Fruit fly (Drosophila melanogaster) whole organism, wandering third instar larva: ENCODE data around the gene NP15.6.

Source experiments
- Dfd ChIP-seq: fragments of >200 bp; optimal IDR thresholded peaks from 2 replicates; lab custom pipeline; 2017; ENCODE audit warnings: missing biosample characterization, missing genetic modification characterization
- Dif ChIP-seq: fragments of 200-275, 200-300 bp; sonication (Bioruptor generic); optimal IDR thresholded peaks from 2 replicates; lab custom pipeline; 2018; ENCODE audit warnings: missing biosample characterization, missing genetic modification characterization; ENCODE audit not compliant: partially characterized antibody
- HLH106 ChIP-seq: fragments of 200-800 bp; optimal IDR thresholded peaks from 3 replicates; lab custom pipeline; 2019; ENCODE audit warnings: missing biosample characterization, mild to moderate bottlenecking, missing genetic modification characterization, moderate library complexity
- Hnf4 ChIP-seq: fragments of 200-800 bp; sonication (Bioruptor generic); optimal IDR thresholded peaks from 2 replicates; lab custom pipeline; 2016; ENCODE audit warnings: missing biosample characterization, mild to moderate bottlenecking, missing genetic modification characterization
- Hr83 ChIP-seq: fragments of 200-300 bp; sonication (Bioruptor generic); optimal IDR thresholded peaks from 2 replicates; lab custom pipeline; 2016; ENCODE audit warnings: missing biosample characterization, mild to moderate bottlenecking, missing genetic modification characterization, moderate library complexity; ENCODE audit not compliant: poor library complexity, severe bottlenecking
- N ChIP-seq: fragments of >200 bp; optimal IDR thresholded peaks from 2 replicates; lab custom pipeline; 2018; ENCODE audit warnings: missing biosample characterization, missing external identifiers, missing genetic modification characterization
- OdsH ChIP-seq: fragments of 200-800 bp; sonication (Bioruptor generic); optimal IDR thresholded peaks from 2 replicates; lab custom pipeline; 2016; ENCODE audit warnings: missing biosample characterization, mild to moderate bottlenecking, missing genetic modification characterization
- Vsx2 ChIP-seq: fragments of 200-300, 225-300 bp; sonication (Bioruptor generic); optimal IDR thresholded peaks from 2 replicates; lab custom pipeline; 2018; ENCODE audit warnings: missing biosample characterization, missing genetic modification characterization; ENCODE audit not compliant: partially characterized antibody
- br ChIP-seq: fragments of 200-800 bp; sonication (Bioruptor generic); optimal IDR thresholded peaks from 2 replicates; lab custom pipeline; 2016; ENCODE audit warnings: missing biosample characterization, missing genetic modification characterization
- fru ChIP-seq: fragments of 200-800 bp; sonication (Bioruptor generic); optimal IDR thresholded peaks from 3 replicates; lab custom pipeline; 2016; ENCODE audit warnings: missing biosample characterization, mild to moderate bottlenecking, missing genetic modification characterization
- pan ChIP-seq: fragments of >200 bp; optimal IDR thresholded peaks from 2 replicates; lab custom pipeline; 2017
- psq ChIP-seq: fragments of 200-800 bp; sonication (Bioruptor generic); optimal IDR thresholded peaks from 3 replicates; lab custom pipeline; 2017; ENCODE audit warnings: missing biosample characterization, mild to moderate bottlenecking, missing genetic modification characterization, moderate library complexity
- usp ChIP-seq: fragments of >200 bp; optimal IDR thresholded peaks from 2 replicates; lab custom pipeline; 2017; ENCODE audit warnings: missing biosample characterization, missing genetic modification characterization

DNA sequence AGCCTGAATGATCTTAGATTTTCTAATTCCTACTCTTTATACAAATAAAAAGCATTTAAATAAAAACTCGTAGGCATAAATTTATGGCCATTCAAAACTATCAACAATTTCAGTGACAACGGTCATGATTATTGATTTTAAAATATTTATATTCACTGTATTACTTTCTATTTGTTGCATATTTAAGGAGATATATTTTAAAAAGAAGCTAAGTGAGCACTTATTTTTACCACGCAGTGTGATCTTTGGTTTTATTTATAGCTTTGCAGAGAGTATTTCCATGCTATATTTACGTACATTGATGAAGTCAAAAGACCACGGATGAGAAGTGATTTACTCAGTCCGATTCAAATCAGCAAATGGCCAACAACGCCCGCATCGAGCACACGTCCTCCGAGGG, 2.4 kb upstream of the NP15.6 start, which contains the start of gene CG14285:
- TF ChIP-seq Hnf4 (GFP tag; lab: Kevin White, UChicago) (no peak), usp (GFP tag; lab: Kevin White, UChicago) (no peak), pan (lab: Kevin White, UChicago) (no peak), HLH106 (no peak), OdsH (GFP tag; lab: Kevin White, UChicago) (no peak), Dif (no peak), fru (GFP tag; lab: Kevin White, UChicago) (no peak), psq (GFP tag; lab: Kevin White, UChicago) (no peak), Vsx2 (GFP tag; lab: Kevin White, UChicago) (no peak), br (no peak), N (GFP tag; lab: Kevin White, UChicago) (no peak), Dfd (no peak), Hr83 (GFP tag; lab: Kevin White, UChicago) (no peak)
